Fruit fly (Drosophila melanogaster): ENCODE results near the gene MED6.

- TF ChIP-seq CHES-1-like (GFP tag; optimal IDR thresholded peaks at IDR 0.05) (no peak), CG10321 (GFP tag; IDR thresholded peaks at IDR 0.05) (no peak), Adf1 (GFP tag; IDR thresholded peaks at IDR 0.05) (no peak), zfh2 (GFP tag; optimal IDR thresholded peaks at IDR 0.05) (no peak), CG17912 (GFP tag; optimal IDR thresholded peaks at IDR 0.05) (no peak), Fer1 (GFP tag; optimal IDR thresholded peaks at IDR 0.05) (no peak)
Observed at dm6 chr3R:9747900-9748663, 20.7 kb downstream of the MED6 start.
